Fruit fly (Drosophila melanogaster) whole organism, wandering third instar larva: Measurements from ENCODE around the gene Axs.

Experiments used
- Dfd ChIP-seq: fragments of >200 bp; optimal IDR thresholded peaks from 2 replicates; lab custom pipeline; 2017; ENCODE audit warnings: missing biosample characterization, missing genetic modification characterization
- Dif ChIP-seq: fragments of 200-275, 200-300 bp; sonication (Bioruptor generic); optimal IDR thresholded peaks from 2 replicates; lab custom pipeline; 2018; ENCODE audit warnings: missing biosample characterization, missing genetic modification characterization; ENCODE audit not compliant: partially characterized antibody
- Hnf4 ChIP-seq: fragments of 200-800 bp; sonication (Bioruptor generic); optimal IDR thresholded peaks from 2 replicates; lab custom pipeline; 2016; ENCODE audit warnings: missing biosample characterization, mild to moderate bottlenecking, missing genetic modification characterization
- Myc ChIP-seq: fragments of >200 bp; optimal IDR thresholded peaks from 2 replicates; lab custom pipeline; 2017
- OdsH ChIP-seq: fragments of 200-800 bp; sonication (Bioruptor generic); optimal IDR thresholded peaks from 2 replicates; lab custom pipeline; 2016; ENCODE audit warnings: missing biosample characterization, mild to moderate bottlenecking, missing genetic modification characterization
- br ChIP-seq: fragments of 200-800 bp; sonication (Bioruptor generic); optimal IDR thresholded peaks from 2 replicates; lab custom pipeline; 2016; ENCODE audit warnings: missing biosample characterization, missing genetic modification characterization
- brk ChIP-seq: fragments of 200-800 bp; sonication (Bioruptor generic); optimal IDR thresholded peaks from 2 replicates; lab custom pipeline; 2016; ENCODE audit warnings: missing biosample characterization, mild to moderate bottlenecking, missing genetic modification characterization
- dl ChIP-seq, 2 experiments: fragments of 175-275, 200-275 bp in 1 of 2; fragments of 200-275 bp in 1 of 2; sonication (Bioruptor generic); optimal IDR thresholded peaks; lab custom pipeline; 2018; ENCODE audit warnings: mild to moderate bottlenecking in 2 of 2, missing biosample characterization in 2 of 2, missing genetic modification characterization in 2 of 2, moderate library complexity in 2 of 2; ENCODE audit not compliant: partially characterized antibody in 2 of 2, insufficient read depth in 1 of 2
- h ChIP-seq: fragments of 200-800 bp; sonication (Bioruptor generic); optimal IDR thresholded peaks from 3 replicates; lab custom pipeline; 2016; ENCODE audit warnings: missing biosample characterization, mild to moderate bottlenecking, missing genetic modification characterization

DNA sequence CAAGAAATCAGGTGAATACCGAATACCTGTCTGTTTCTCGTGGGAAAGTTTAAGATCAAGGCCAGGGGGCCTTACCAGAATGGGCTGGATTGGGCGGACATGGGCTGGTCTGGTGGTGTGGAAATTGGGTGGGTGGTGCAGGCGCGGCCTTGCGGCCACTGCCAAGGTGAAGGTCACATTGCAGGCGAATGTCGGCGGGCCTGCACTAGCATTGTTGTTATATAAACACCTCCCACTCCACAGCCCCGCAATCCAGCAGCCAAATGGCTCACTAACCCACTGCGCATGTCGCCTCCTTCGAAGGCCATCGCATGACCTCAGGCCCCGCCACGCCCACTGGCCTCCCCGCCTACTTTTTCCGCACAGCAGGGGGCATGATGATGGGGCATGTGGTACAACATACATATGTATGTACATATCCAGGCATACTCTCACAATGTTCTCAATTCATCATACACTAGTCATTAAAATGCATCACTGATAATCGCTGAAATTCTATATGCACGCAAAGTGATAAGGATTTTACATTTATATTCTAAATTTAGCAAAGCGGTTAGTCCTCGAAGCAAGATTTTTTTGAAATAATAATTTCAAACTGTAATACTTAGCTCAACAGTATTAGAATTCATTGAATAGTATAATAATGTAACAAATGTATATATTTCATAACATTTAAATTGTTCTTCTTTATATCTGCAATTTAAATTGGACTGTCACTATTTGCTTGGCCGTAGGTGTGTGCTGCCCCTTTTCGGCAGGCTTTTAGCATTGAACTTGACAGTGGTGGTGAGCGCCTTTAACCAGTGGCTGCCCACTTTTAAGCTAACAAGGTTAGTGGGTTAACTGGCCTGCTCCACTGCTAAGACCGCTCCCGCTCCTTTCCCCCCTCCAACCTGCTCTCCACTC is 13.2 kb upstream of the Axs start:
- TF ChIP-seq Myc (lab: Kevin White, UChicago) (no peak), h (GFP tag; lab: Kevin White, UChicago) (no peak), OdsH (GFP tag; lab: Kevin White, UChicago) (no peak), brk (GFP tag; lab: Kevin White, UChicago) (no peak), dl (GFP tag; optimal IDR thresholded peaks at IDR 0.05; lab: Kevin White, UChicago; ENCODE audit: insufficient read depth in 1 of 2, partially characterized antibody in 2 of 2) (no peak), Hnf4 (no peak), Dfd (GFP tag; lab: Kevin White, UChicago) (no peak), br (GFP tag; lab: Kevin White, UChicago) (no peak), Dif (no peak)
